Worm (Caenorhabditis elegans) whole organism, L4 larva: ENCODE results near the gene rpl-10.

ENCODE experiments used
- D1046.2 ChIP-seq: fragments of 200-800 bp; sonication (Bioruptor generic); IDR thresholded peaks from 2 replicates; pipeline ENCODE4 v1.3.6; 2022; ENCODE audit warnings: missing genetic modification characterization, missing compliant biosample characterization
- F49E8.2 ChIP-seq: sonication (generic microtip); optimal IDR thresholded peaks from 2 replicates; lab custom pipeline; 2016; ENCODE audit warnings: missing compliant biosample characterization, mild to moderate bottlenecking, missing genetic modification characterization, borderline replicate concordance
- ZK337.2 ChIP-seq: fragments of 200-800 bp; sonication (Bioruptor generic); IDR thresholded peaks from 2 replicates; pipeline ENCODE4 v1.3.6; 2022; ENCODE audit warnings: missing genetic modification reagents, missing genetic modification characterization, missing compliant biosample characterization
- aha-1 ChIP-seq: fragments of 150-350 bp; peaks from one replicate; lab custom pipeline; 2014; ENCODE audit warnings: missing biosample characterization, missing genetic modification characterization
- aly-2 ChIP-seq: sonication (generic microtip); optimal IDR thresholded peaks from 2 replicates; lab custom pipeline; 2018; ENCODE audit warnings: missing biosample characterization, missing genetic modification characterization
- arid-1 ChIP-seq: fragments of 200-800 bp; sonication (Bioruptor generic); conservative IDR thresholded peaks from 2 replicates; pipeline ENCODE4 v1.3.6; 2022; ENCODE audit warnings: missing genetic modification reagents, missing genetic modification characterization, missing compliant biosample characterization
- ceh-28 ChIP-seq: fragments of 150-350 bp; optimal IDR thresholded peaks from 2 replicates; lab custom pipeline; 2014; ENCODE audit warnings: missing biosample characterization, missing genetic modification reagents, missing genetic modification characterization
- ceh-32 ChIP-seq: sonication (generic microtip); optimal IDR thresholded peaks from 2 replicates; lab custom pipeline; 2016; ENCODE audit warnings: mild to moderate bottlenecking, missing genetic modification characterization, missing compliant biosample characterization; ENCODE audit not compliant: poor library complexity
- ceh-62 ChIP-seq: sonication (generic microtip); optimal IDR thresholded peaks from 2 replicates; lab custom pipeline; 2017; ENCODE audit warnings: missing biosample characterization, missing genetic modification characterization
- cey-2 ChIP-seq: sonication (generic microtip); optimal IDR thresholded peaks from 3 replicates; lab custom pipeline; 2017; ENCODE audit warnings: missing genetic modification characterization, mild to moderate bottlenecking, missing compliant biosample characterization, antibody characterized with exemption, borderline replicate concordance; ENCODE audit not compliant: insufficient read depth
- daf-19 ChIP-seq: fragments of 200-800 bp; sonication (Bioruptor generic); conservative IDR thresholded peaks from 2 replicates; pipeline ENCODE4 v1.3.6; 2022; ENCODE audit warnings: missing genetic modification characterization, missing compliant biosample characterization
- dve-1 ChIP-seq: sonication (generic microtip); optimal IDR thresholded peaks from 2 replicates; lab custom pipeline; 2017; ENCODE audit warnings: antibody characterized with exemption, mild to moderate bottlenecking, missing genetic modification characterization, missing compliant biosample characterization; ENCODE audit not compliant: insufficient read depth
- egl-27 ChIP-seq: sonication (generic microtip); optimal IDR thresholded peaks from 3 replicates; lab custom pipeline; 2017; ENCODE audit warnings: missing biosample characterization, missing genetic modification reagents, missing genetic modification characterization
- egl-43 ChIP-seq: fragments of 200-800 bp; sonication (Bioruptor generic); IDR thresholded peaks from 2 replicates; pipeline ENCODE4 v1.3.6; 2022; ENCODE audit warnings: missing genetic modification reagents, missing genetic modification characterization, missing compliant biosample characterization
- gei-8 ChIP-seq: fragments of 200-800 bp; sonication (Bioruptor generic); optimal IDR thresholded peaks from 2 replicates; lab custom pipeline; 2018; ENCODE audit warnings: mild to moderate bottlenecking, missing genetic modification characterization, missing compliant biosample characterization
- hif-1 ChIP-seq, 2 experiments: sonication (generic microtip); optimal IDR thresholded peaks; 2 replicates each; lab custom pipeline; 2016 to 2017; ENCODE audit warnings: missing compliant biosample characterization in 2 of 2, missing genetic modification characterization in 2 of 2, missing genetic modification reagents in 2 of 2, missing genotype in 2 of 2, mild to moderate bottlenecking in 1 of 2
- lim-7 ChIP-seq: fragments of 200-800 bp; sonication (Bioruptor generic); IDR thresholded peaks from 2 replicates; pipeline ENCODE4 v1.3.6; 2022; ENCODE audit warnings: missing genetic modification characterization, missing compliant biosample characterization
- lin-38 ChIP-seq: fragments of 200-800 bp; sonication (Bioruptor generic); IDR thresholded peaks from 2 replicates; pipeline ENCODE4 v1.3.6; 2022; ENCODE audit warnings: missing genetic modification reagents, missing genetic modification characterization, missing compliant biosample characterization
- lir-3 ChIP-seq: sonication (generic microtip); optimal IDR thresholded peaks from 2 replicates; lab custom pipeline; 2016; ENCODE audit warnings: mild to moderate bottlenecking, missing genetic modification characterization, missing compliant biosample characterization
- lsy-2 ChIP-seq, 2 experiments: fragments of 150-350 bp in 1 of 2; sonication (generic microtip) in 1 of 2; optimal IDR thresholded peaks; 2 replicates each; lab custom pipeline; 2014 to 2017; ENCODE audit warnings: missing biosample characterization in 2 of 2, missing genetic modification characterization in 2 of 2
- madf-9 ChIP-seq: fragments of 200-800 bp; sonication (Bioruptor generic); conservative IDR thresholded peaks from 2 replicates; pipeline ENCODE4 v1.3.6; 2022; ENCODE audit warnings: missing genetic modification reagents, missing genetic modification characterization, missing compliant biosample characterization
- mdl-1 ChIP-seq, 2 experiments: fragments of 150-350 bp in 1 of 2; sonication (generic microtip) in 1 of 2; optimal IDR thresholded peaks; 2 replicates each; lab custom pipeline; 2014 to 2017; ENCODE audit warnings: missing biosample characterization in 2 of 2, missing genetic modification characterization in 2 of 2
- mes-2 ChIP-seq: sonication (generic microtip); optimal IDR thresholded peaks from 2 replicates; lab custom pipeline; 2016; ENCODE audit warnings: missing genotype, mild to moderate bottlenecking, missing genetic modification characterization, missing compliant biosample characterization; ENCODE audit not compliant: poor library complexity, severe bottlenecking
- mxl-2 ChIP-seq: fragments of 200-800 bp; sonication (Bioruptor generic); conservative IDR thresholded peaks from 2 replicates; pipeline ENCODE4 v1.3.6; 2022; ENCODE audit warnings: missing genetic modification reagents, missing genetic modification characterization, missing compliant biosample characterization
- nhr-10 ChIP-seq: fragments of 150-350 bp; optimal IDR thresholded peaks from 2 replicates; lab custom pipeline; 2014; ENCODE audit warnings: missing biosample characterization, missing genetic modification characterization
- nhr-11 ChIP-seq: fragments of 150-350 bp; optimal IDR thresholded peaks from 2 replicates; lab custom pipeline; 2014; ENCODE audit warnings: missing biosample characterization, missing genetic modification characterization
- nhr-111 ChIP-seq: fragments of 200-800 bp; sonication (Bioruptor generic); optimal IDR thresholded peaks from 2 replicates; lab custom pipeline; 2018; ENCODE audit warnings: mild to moderate bottlenecking, missing genetic modification characterization, missing compliant biosample characterization
- nhr-25 ChIP-seq: sonication (generic microtip); optimal IDR thresholded peaks from 2 replicates; lab custom pipeline; 2017; ENCODE audit warnings: missing genetic modification characterization, mild to moderate bottlenecking, missing compliant biosample characterization, antibody characterized with exemption, moderate library complexity, borderline replicate concordance; ENCODE audit not compliant: insufficient read depth
- nhr-42 ChIP-seq: fragments of 200-800 bp; sonication (Bioruptor generic); IDR thresholded peaks from 2 replicates; pipeline ENCODE4 v1.3.6; 2022; ENCODE audit warnings: missing genetic modification characterization, missing compliant biosample characterization
- nhr-76 ChIP-seq: fragments of 150-350 bp; optimal IDR thresholded peaks from 2 replicates; lab custom pipeline; 2014; ENCODE audit warnings: missing biosample characterization, missing genetic modification characterization
- php-3 ChIP-seq: fragments of 200-800 bp; sonication (Bioruptor generic); IDR thresholded peaks from 2 replicates; pipeline ENCODE4 v1.3.6; 2022; ENCODE audit warnings: missing genetic modification reagents, missing genetic modification characterization, missing compliant biosample characterization
- sdz-12 ChIP-seq: fragments of 200-800 bp; sonication (Bioruptor generic); optimal IDR thresholded peaks from 2 replicates; lab custom pipeline; 2018; ENCODE audit warnings: mild to moderate bottlenecking, missing genetic modification characterization, missing compliant biosample characterization
- set-16 ChIP-seq: fragments of 200-800 bp; sonication (Bioruptor generic); IDR thresholded peaks from 2 replicates; pipeline ENCODE4 v1.3.6; 2022; ENCODE audit warnings: missing genetic modification reagents, missing genetic modification characterization, missing compliant biosample characterization
- skn-1 ChIP-seq: fragments of 150-350 bp; optimal IDR thresholded peaks from 2 replicates; lab custom pipeline; 2014; ENCODE audit warnings: missing biosample characterization, missing genetic modification characterization
- snpc-1.2 ChIP-seq: fragments of 200-800 bp; sonication (Bioruptor generic); IDR thresholded peaks from 2 replicates; pipeline ENCODE4 v1.3.6; 2022; ENCODE audit warnings: missing genetic modification reagents, missing genetic modification characterization, missing compliant biosample characterization
- spr-1 ChIP-seq: sonication (generic microtip); optimal IDR thresholded peaks from 2 replicates; lab custom pipeline; 2016; ENCODE audit warnings: mild to moderate bottlenecking, missing genetic modification characterization, missing compliant biosample characterization
- spr-3 ChIP-seq: fragments of 200-800 bp; sonication (Bioruptor generic); optimal IDR thresholded peaks from 2 replicates; lab custom pipeline; 2018; ENCODE audit warnings: mild to moderate bottlenecking, missing genetic modification characterization, missing compliant biosample characterization
- tra-1 ChIP-seq: fragments of 200-800 bp; sonication (Bioruptor generic); IDR thresholded peaks from 2 replicates; pipeline ENCODE4 v1.3.6; 2022; ENCODE audit warnings: missing genetic modification reagents, missing genetic modification characterization, missing compliant biosample characterization
- zag-1 ChIP-seq: fragments of 150-350 bp; optimal IDR thresholded peaks from 2 replicates; lab custom pipeline; 2014; ENCODE audit warnings: missing biosample characterization, missing genetic modification characterization
- zfp-2 ChIP-seq: sonication (generic microtip); optimal IDR thresholded peaks from 2 replicates; lab custom pipeline; 2016; ENCODE audit warnings: mild to moderate bottlenecking, missing genetic modification characterization, missing compliant biosample characterization
- ztf-11 ChIP-seq: fragments of 150-350 bp; optimal IDR thresholded peaks from 2 replicates; lab custom pipeline; 2014; ENCODE audit warnings: missing biosample characterization, missing genetic modification characterization

rpl-10 gene

ce11 chrII:8138015-8138546 is 5.6 kb upstream of the rpl-10 start, which contains the start of gene cdc-48.2 (continued):
- TF ChIP-seq nhr-11 (tag; lab: Kevin White, UChicago) (no peak), madf-9 (no peak), ztf-11 (tag; lab: Kevin White, UChicago) (no peak), D1046.2 (GFP tag; lab: Robert Waterston, UW) (no peak), lir-3 (no peak), php-3 (GFP tag; lab: Robert Waterston, UW) (no peak), hif-1 (tag; optimal IDR thresholded peaks at IDR 0.05; lab: Kevin White, UChicago) (no peak), egl-43 (GFP tag; lab: Robert Waterston, UW) (no peak), lin-38 (GFP tag; lab: Robert Waterston, UW) (peak; percentile 48), skn-1 (tag; lab: Kevin White, UChicago) (no peak)
- TF ChIP-seq, all 104 proteins: peak for 5

ce11 chrII:8141135-8141534 is 2.5 kb upstream of the rpl-10 start:
- TF ChIP-seq nhr-10, result no peak
- no peak for TF ChIP-seq tra-1 (GFP tag; lab: Robert Waterston, UW)
- TF ChIP-seq ceh-28 (tag; lab: Kevin White, UChicago), result no peak
- no peak for TF ChIP-seq nhr-42 (GFP tag; lab: Robert Waterston, UW)
- TF ChIP-seq ceh-32 (tag; lab: Kevin White, UChicago), result no peak
- TF ChIP-seq lim-7 (GFP tag; lab: Robert Waterston, UW), result no peak
- TF ChIP-seq mes-2, result peak; percentile 5
- no peak for TF ChIP-seq zfp-2 (tag; lab: Kevin White, UChicago)
- no peak for TF ChIP-seq spr-3 (GFP tag; lab: Kevin White, UChicago)
- TF ChIP-seq zag-1 (tag; lab: Kevin White, UChicago), result no peak
- TF ChIP-seq cey-2 (tag; lab: Kevin White, UChicago), result no peak
- TF ChIP-seq daf-19 (GFP tag; lab: Robert Waterston, UW), result no peak
- no peak for TF ChIP-seq set-16 (GFP tag; lab: Robert Waterston, UW)
- TF ChIP-seq ceh-62 (tag; lab: Kevin White, UChicago), result no peak
- TF ChIP-seq php-3 (GFP tag; lab: Robert Waterston, UW), result no peak
- TF ChIP-seq nhr-25, result no peak
- no peak for TF ChIP-seq gei-8
- TF ChIP-seq aha-1 (tag; lab: Kevin White, UChicago), result no peak
- no peak for TF ChIP-seq nhr-76
- no peak for TF ChIP-seq spr-1 (tag; lab: Kevin White, UChicago)
- TF ChIP-seq sdz-12 (GFP tag; lab: Kevin White, UChicago), result no peak
- TF ChIP-seq nhr-111 (GFP tag; lab: Kevin White, UChicago), result no peak
- no peak for TF ChIP-seq mdl-1 (tag; optimal IDR thresholded peaks at IDR 0.05; lab: Kevin White, UChicago)
- no peak for TF ChIP-seq lir-3
- peak; percentile 51 for TF ChIP-seq lin-38 (GFP tag; lab: Robert Waterston, UW)
- peak; percentile 1 for TF ChIP-seq F49E8.2 (tag; lab: Kevin White, UChicago)
- TF ChIP-seq snpc-1.2, result no peak
- TF ChIP-seq arid-1 (GFP tag; lab: Robert Waterston, UW), result 0 out of 2 replicates have a peak, but pooled peaks have one; percentile 10
- TF ChIP-seq nhr-11 (tag; lab: Kevin White, UChicago), result no peak
- TF ChIP-seq mxl-2 (GFP tag; lab: Robert Waterston, UW), result no peak
- TF ChIP-seq egl-27 (tag; lab: Kevin White, UChicago), result no peak
- no peak for TF ChIP-seq hif-1 (tag; optimal IDR thresholded peaks at IDR 0.05; lab: Kevin White, UChicago)
- TF ChIP-seq ZK337.2 (GFP tag; lab: Robert Waterston, UW), result no peak
- TF ChIP-seq dve-1 (tag; lab: Kevin White, UChicago), result no peak
- TF ChIP-seq lsy-2 (tag; optimal IDR thresholded peaks at IDR 0.05; lab: Kevin White, UChicago), result no peak
- TF ChIP-seq aly-2 (tag; lab: Kevin White, UChicago), result peak; percentile 67
